1 worm cellular context compared by ENCODE assay signal in genomic region chrII:9094247-9094790, ce11.
A peak's percentile ranks its signal among the peaks of the same experiment; 100 is the strongest.
TF ChIP-seq lines count a peak whose summit lies in the region.

No protein-coding gene starts in this region.

TF ChIP-seq in whole organism, L1 larva, 84 proteins besides CTCF, POLR2A, EP300 and RAD21 (continued from another document):
- TF ChIP-seq F16B12.6 (tag; optimal IDR thresholded peaks at IDR 0.05; lab: Kevin White, UChicago) (no peak), alr-1 (tag; optimal IDR thresholded peaks at IDR 0.05; lab: Kevin White, UChicago; ENCODE audit: borderline replicate concordance) (no peak), nhr-71 (tag; optimal IDR thresholded peaks at IDR 0.05; lab: Kevin White, UChicago) (no peak), elt-3 (tag; optimal IDR thresholded peaks at IDR 0.05; lab: Kevin White, UChicago) (no peak), ceh-63 (GFP tag; optimal IDR thresholded peaks at IDR 0.05; lab: Kevin White, UChicago) (no peak), fkh-4 (tag; optimal IDR thresholded peaks at IDR 0.05; lab: Kevin White, UChicago; ENCODE audit: borderline replicate concordance) (no peak), nhr-84 (tag; optimal IDR thresholded peaks at IDR 0.05; lab: Kevin White, UChicago) (no peak), C34B4.2 (tag; optimal IDR thresholded peaks at IDR 0.05; lab: Kevin White, UChicago) (no peak), dsc-1 (tag; optimal IDR thresholded peaks at IDR 0.05; lab: Kevin White, UChicago) (peak; percentile 55)
